Worm (Caenorhabditis elegans) whole organism, mixed stage, embryonic: Measurements from ENCODE around the gene gly-11.
A peak's percentile ranks its signal among the peaks of the same experiment; 100 is the strongest.

Source experiments
- bed-3 ChIP-seq: fragments of 200-800 bp; sonication (Bioruptor generic); optimal IDR thresholded peaks from 3 replicates; lab custom pipeline; 2018; ENCODE audit warnings: mild to moderate bottlenecking, missing genetic modification characterization, moderate library complexity, missing compliant biosample characterization
- blmp-1 ChIP-seq: fragments of 150-350 bp; optimal IDR thresholded peaks from 2 replicates; lab custom pipeline; 2014; ENCODE audit warnings: missing biosample characterization, missing genetic modification characterization
- ceh-39 ChIP-seq: fragments of 150-350 bp; optimal IDR thresholded peaks from 2 replicates; lab custom pipeline; 2014; ENCODE audit warnings: missing biosample characterization, missing genetic modification characterization
- ceh-43 ChIP-seq: fragments of 200-800 bp; sonication (Bioruptor generic); optimal IDR thresholded peaks from 2 replicates; lab custom pipeline; 2018; ENCODE audit warnings: mild to moderate bottlenecking, missing genetic modification characterization, moderate library complexity, missing compliant biosample characterization
- ceh-83 ChIP-seq: fragments of 200-800 bp; sonication (Bioruptor generic); optimal IDR thresholded peaks from 2 replicates; lab custom pipeline; 2018; ENCODE audit warnings: mild to moderate bottlenecking, missing genetic modification characterization, missing compliant biosample characterization
- cnd-1 ChIP-seq: fragments of 200-800 bp; sonication (Bioruptor generic); optimal IDR thresholded peaks from 2 replicates; lab custom pipeline; 2018; ENCODE audit warnings: mild to moderate bottlenecking, missing genetic modification characterization, missing compliant biosample characterization
- drap-1 ChIP-seq: fragments of 200-800 bp; sonication (Bioruptor generic); optimal IDR thresholded peaks from 3 replicates; lab custom pipeline; 2018; ENCODE audit warnings: mild to moderate bottlenecking, missing genetic modification characterization, missing compliant biosample characterization
- elt-1 ChIP-seq: sonication (generic microtip); optimal IDR thresholded peaks from 2 replicates; lab custom pipeline; 2017; ENCODE audit warnings: missing genetic modification characterization, mild to moderate bottlenecking, missing compliant biosample characterization, antibody characterized with exemption, moderate library complexity, borderline replicate concordance; ENCODE audit not compliant: insufficient read depth
- elt-3 ChIP-seq: fragments of 150-350 bp; optimal IDR thresholded peaks from 2 replicates; lab custom pipeline; 2014; ENCODE audit warnings: missing biosample characterization, missing genetic modification characterization
- flh-1 ChIP-seq: fragments of 200-800 bp; sonication (Bioruptor generic); optimal IDR thresholded peaks from 2 replicates; lab custom pipeline; 2018; ENCODE audit warnings: mild to moderate bottlenecking, missing genetic modification characterization, moderate library complexity, missing compliant biosample characterization
- ham-2 ChIP-seq: fragments of 200-800 bp; sonication (Bioruptor generic); optimal IDR thresholded peaks from 2 replicates; lab custom pipeline; 2018; ENCODE audit warnings: mild to moderate bottlenecking, missing genetic modification characterization, missing compliant biosample characterization
- hlh-1 ChIP-seq: fragments of 150-350 bp; optimal IDR thresholded peaks from 2 replicates; lab custom pipeline; 2014; ENCODE audit warnings: missing biosample characterization, missing genetic modification reagents, missing genetic modification characterization
- lin-13 ChIP-seq: fragments of 150-350 bp; optimal IDR thresholded peaks from 2 replicates; lab custom pipeline; 2014; ENCODE audit warnings: missing biosample characterization, missing genetic modification characterization
- lin-32 ChIP-seq: fragments of 200-800 bp; sonication (Bioruptor generic); optimal IDR thresholded peaks from 2 replicates; lab custom pipeline; 2018; ENCODE audit warnings: mild to moderate bottlenecking, missing genetic modification characterization, missing compliant biosample characterization
- lsy-2 ChIP-seq: fragments of 150-350 bp; optimal IDR thresholded peaks from 2 replicates; lab custom pipeline; 2014; ENCODE audit warnings: missing biosample characterization, missing genetic modification characterization
- mab-5 ChIP-seq: fragments of 150-350 bp; optimal IDR thresholded peaks from 2 replicates; lab custom pipeline; 2014; ENCODE audit warnings: missing biosample characterization, missing genetic modification characterization
- mep-1 ChIP-seq: fragments of 150-350 bp; optimal IDR thresholded peaks from 2 replicates; lab custom pipeline; 2017; ENCODE audit warnings: missing biosample characterization, missing genetic modification reagents, missing genetic modification characterization, inconsistent platforms
- mls-2 ChIP-seq: sonication (generic microtip); optimal IDR thresholded peaks from 2 replicates; lab custom pipeline; 2016; ENCODE audit warnings: mild to moderate bottlenecking, missing genetic modification characterization, moderate library complexity, missing compliant biosample characterization
- nhr-2 ChIP-seq: fragments of 150-350 bp; optimal IDR thresholded peaks from 2 replicates; lab custom pipeline; 2014; ENCODE audit warnings: missing biosample characterization, missing genetic modification characterization
- nhr-237 ChIP-seq: fragments of 150-350 bp; optimal IDR thresholded peaks from 2 replicates; lab custom pipeline; 2014; ENCODE audit warnings: missing biosample characterization, missing genetic modification characterization
- nhr-28 ChIP-seq: fragments of 150-350 bp; optimal IDR thresholded peaks from 2 replicates; lab custom pipeline; 2014; ENCODE audit warnings: missing biosample characterization, missing genetic modification characterization
- nhr-76 ChIP-seq: sonication (generic microtip); optimal IDR thresholded peaks from 2 replicates; lab custom pipeline; 2017; ENCODE audit warnings: missing biosample characterization, missing genetic modification characterization
- pha-4 ChIP-seq: fragments of 150-350 bp; optimal IDR thresholded peaks from 2 replicates; lab custom pipeline; 2018; ENCODE audit warnings: missing biosample characterization, missing genetic modification reagents, missing genetic modification characterization
- sem-2 ChIP-seq: fragments of 200-800 bp; sonication (Bioruptor generic); optimal IDR thresholded peaks from 2 replicates; lab custom pipeline; 2018; ENCODE audit warnings: mild to moderate bottlenecking, missing genetic modification characterization, missing compliant biosample characterization
- tbx-8 ChIP-seq: fragments of 200-800 bp; sonication (Bioruptor generic); optimal IDR thresholded peaks from 2 replicates; lab custom pipeline; 2018; ENCODE audit warnings: mild to moderate bottlenecking, missing genetic modification characterization, moderate library complexity, missing compliant biosample characterization
- unc-120 ChIP-seq: sonication (generic microtip); optimal IDR thresholded peaks from 2 replicates; lab custom pipeline; 2017; ENCODE audit warnings: missing genetic modification characterization, missing compliant biosample characterization; ENCODE audit not compliant: poor library complexity, severe bottlenecking
- unc-62 ChIP-seq: fragments of 150-350 bp; optimal IDR thresholded peaks from 2 replicates; lab custom pipeline; 2014; ENCODE audit warnings: missing biosample characterization, missing genetic modification reagents, missing genetic modification characterization
- zip-8 ChIP-seq: fragments of 150-350 bp; optimal IDR thresholded peaks from 2 replicates; lab custom pipeline; 2014; ENCODE audit warnings: missing biosample characterization, missing genetic modification characterization
- ztf-11 ChIP-seq: fragments of 150-350 bp; optimal IDR thresholded peaks from 2 replicates; lab custom pipeline; 2014; ENCODE audit warnings: missing biosample characterization, missing genetic modification characterization

Gene gly-11

DNA sequence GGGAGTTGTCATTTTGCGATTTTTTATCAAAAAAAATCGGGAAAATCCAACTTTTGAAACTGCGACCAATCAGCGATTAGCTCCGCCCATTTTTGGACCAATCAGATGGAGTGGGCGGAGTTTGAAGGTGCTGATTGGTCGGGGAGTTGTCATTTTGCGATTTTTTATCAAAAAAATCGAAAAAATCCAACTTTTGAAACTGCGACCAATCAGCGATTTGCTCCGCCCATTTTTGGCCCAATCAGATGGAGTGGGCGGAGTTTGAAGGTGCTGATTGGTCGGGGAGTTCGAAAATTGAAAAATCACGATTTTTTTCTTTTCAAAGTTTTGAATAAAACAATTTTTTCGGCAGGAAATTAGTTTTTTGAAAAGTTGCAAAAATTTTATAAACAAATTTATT lies 19.5 kb downstream of the gly-11 start:
- no peak for TF ChIP-seq elt-1 (tag; lab: Kevin White, UChicago)
- no peak for TF ChIP-seq lsy-2
- no peak for TF ChIP-seq mls-2 (tag; lab: Kevin White, UChicago)
- no peak for TF ChIP-seq zip-8
- TF ChIP-seq nhr-2 (tag; lab: Kevin White, UChicago): no peak
- TF ChIP-seq bed-3: no peak
- TF ChIP-seq elt-3: no peak
- TF ChIP-seq lin-13 (tag; lab: Kevin White, UChicago): no peak
- TF ChIP-seq ceh-39: no peak
- TF ChIP-seq flh-1 (GFP tag; lab: Kevin White, UChicago): no peak
- no peak for TF ChIP-seq unc-62 (GFP tag; lab: Kevin White, UChicago)
- TF ChIP-seq lin-32 (GFP tag; lab: Kevin White, UChicago): no peak

DNA sequence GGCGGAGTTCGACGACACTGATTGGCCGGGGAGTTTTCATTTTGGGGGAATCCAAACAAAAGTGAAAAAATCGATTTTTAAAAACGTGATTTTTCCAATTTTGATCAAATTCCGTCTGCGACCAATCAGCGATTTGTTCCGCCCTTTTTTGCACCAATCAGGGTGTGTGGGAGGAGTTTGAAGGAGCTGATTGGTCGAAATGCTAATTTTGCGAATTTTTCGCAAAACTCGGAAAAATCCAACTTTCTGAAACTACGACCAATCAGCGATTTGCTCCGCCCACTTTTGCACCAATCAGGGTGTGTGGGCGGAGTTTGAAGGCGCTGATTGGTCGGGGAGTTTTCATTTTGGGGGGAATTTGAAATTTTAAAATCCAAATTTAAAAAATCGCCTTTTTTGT lies 20.5 kb downstream of the gly-11 start:
- TF ChIP-seq nhr-28 (tag; lab: Kevin White, UChicago) (no peak), nhr-76 (tag; lab: Kevin White, UChicago) (no peak)

DNA sequence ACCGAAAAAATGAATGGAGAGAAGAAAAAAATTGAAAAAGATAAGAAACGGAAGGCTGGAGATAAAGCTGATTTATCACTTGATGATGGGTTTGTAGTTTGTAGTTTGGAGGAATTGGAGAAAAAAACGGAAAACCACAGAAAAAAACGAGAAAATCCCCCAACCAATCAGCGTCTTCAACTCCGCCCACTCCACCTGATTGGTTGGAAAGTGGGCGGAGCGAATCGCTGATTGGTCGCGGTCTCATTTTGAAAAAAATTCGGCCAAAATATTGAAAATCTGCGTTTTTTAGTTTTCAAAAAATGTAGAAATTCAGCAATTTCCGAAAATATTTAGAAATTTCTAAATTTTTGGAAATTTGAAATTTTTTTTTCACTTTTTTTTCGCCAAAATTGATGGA lies 21.3 kb downstream of the gly-11 start:
- TF ChIP-seq nhr-2 (tag; lab: Kevin White, UChicago) (no peak), ham-2 (no peak), zip-8 (no peak), nhr-237 (tag; lab: Kevin White, UChicago) (no peak), mab-5 (tag; lab: Kevin White, UChicago) (no peak), elt-1 (tag; lab: Kevin White, UChicago) (no peak), ceh-83 (GFP tag; lab: Kevin White, UChicago) (no peak), elt-3 (no peak), sem-2 (no peak), tbx-8 (GFP tag; lab: Kevin White, UChicago) (no peak), pha-4 (no peak), ztf-11 (tag; lab: Kevin White, UChicago) (no peak)

ce11 chrIII:12153514-12153913 lies 23.5 kb downstream of the gly-11 start:
- TF ChIP-seq sem-2: no peak
- TF ChIP-seq cnd-1: no peak
- no peak for TF ChIP-seq bed-3
- TF ChIP-seq mep-1 (tag; lab: Kevin White, UChicago): no peak
- no peak for TF ChIP-seq pha-4
- no peak for TF ChIP-seq mab-5 (tag; lab: Kevin White, UChicago)
- TF ChIP-seq mls-2 (tag; lab: Kevin White, UChicago): no peak
- TF ChIP-seq elt-3: no peak
- no peak for TF ChIP-seq tbx-8 (GFP tag; lab: Kevin White, UChicago)
- no peak for TF ChIP-seq unc-120
- TF ChIP-seq unc-62 (GFP tag; lab: Kevin White, UChicago): no peak
- no peak for TF ChIP-seq hlh-1 (tag; lab: Kevin White, UChicago)
- no peak for TF ChIP-seq drap-1

DNA sequence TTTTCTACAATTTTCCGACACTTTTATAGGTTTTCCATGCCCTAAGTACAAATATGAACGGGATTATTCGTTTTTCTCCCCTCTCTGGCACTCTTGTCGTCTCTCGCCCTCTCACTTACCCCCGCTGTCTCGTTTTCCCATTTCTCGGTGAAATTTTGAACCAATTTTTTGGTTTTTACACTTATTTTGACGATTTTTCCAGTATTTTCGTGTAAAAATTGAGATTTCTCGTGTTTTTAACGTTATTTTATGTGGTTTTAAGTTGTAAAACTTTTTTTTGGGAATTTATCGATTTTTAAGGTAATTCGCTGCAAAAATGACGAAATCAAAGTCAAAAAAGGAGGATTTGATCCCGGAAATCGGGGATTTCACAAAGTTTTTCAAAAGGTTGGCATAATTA lies 24.4 kb downstream of the gly-11 start, which contains the start of gene Y75B8A.7:
TSS of gene Y75B8A.7 (plus strand) at position 301 of the 400 bp plus-strand sequence.
- TF ChIP-seq elt-3: no peak
- TF ChIP-seq blmp-1 (tag; lab: Kevin White, UChicago): no peak

DNA sequence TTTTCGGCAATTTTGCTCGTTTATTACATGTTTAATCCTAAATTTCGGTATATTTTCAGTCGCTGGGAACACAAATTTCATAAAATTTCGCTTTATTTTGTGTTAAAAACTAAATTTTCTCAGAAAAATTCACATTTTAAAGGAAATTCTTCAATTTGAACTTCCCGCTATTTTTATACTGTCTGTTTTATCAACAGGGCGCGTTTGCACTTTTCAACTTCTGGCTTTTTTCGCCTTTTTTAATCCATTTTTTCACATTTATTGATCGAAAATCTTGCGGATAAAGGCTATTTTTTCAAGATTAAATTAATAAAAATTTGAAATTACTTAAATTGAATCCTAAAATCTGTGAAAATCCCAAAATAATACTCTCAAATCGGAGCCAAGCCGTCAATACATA lies 24.9 kb downstream of the gly-11 start:
- TF ChIP-seq mep-1 (tag; lab: Kevin White, UChicago) (peak; percentile 30), ceh-39 (no peak), bed-3 (no peak), nhr-76 (tag; lab: Kevin White, UChicago) (no peak), ceh-43 (GFP tag; lab: Kevin White, UChicago) (no peak), nhr-2 (tag; lab: Kevin White, UChicago) (no peak), lsy-2 (peak; percentile 33), mls-2 (tag; lab: Kevin White, UChicago) (no peak), ham-2 (no peak), nhr-237 (tag; lab: Kevin White, UChicago) (peak; percentile 31), lin-32 (GFP tag; lab: Kevin White, UChicago) (no peak), sem-2 (no peak)
